Worm (Caenorhabditis elegans) whole organism, late embryonic: Measurements from ENCODE around the gene C05G5.2.

Experiments used
- F13H6.1 ChIP-seq: sonication (generic microtip); optimal IDR thresholded peaks from 2 replicates; lab custom pipeline; 2016; ENCODE audit warnings: missing genetic modification characterization, missing compliant biosample characterization
- ama-1 ChIP-seq: fragments of 150-350 bp; optimal IDR thresholded peaks from 2 replicates; lab custom pipeline; 2014
- ceh-14 ChIP-seq: sonication (generic microtip); optimal IDR thresholded peaks from 2 replicates; lab custom pipeline; 2016; ENCODE audit warnings: missing genotype, missing genetic modification characterization, missing compliant biosample characterization
- ceh-2 ChIP-seq: sonication (generic microtip); optimal IDR thresholded peaks from 2 replicates; lab custom pipeline; 2016; ENCODE audit warnings: missing genotype, missing genetic modification characterization, missing compliant biosample characterization
- hlh-30 ChIP-seq: sonication (generic microtip); optimal IDR thresholded peaks from 2 replicates; lab custom pipeline; 2017; ENCODE audit warnings: antibody characterized with exemption, missing genetic modification characterization, missing compliant biosample characterization; ENCODE audit not compliant: insufficient read depth
- hlh-8 ChIP-seq: sonication (generic microtip); optimal IDR thresholded peaks from 2 replicates; lab custom pipeline; 2016; ENCODE audit warnings: missing genotype, missing genetic modification characterization, missing compliant biosample characterization
- nhr-232 ChIP-seq: sonication (generic microtip); optimal IDR thresholded peaks from 2 replicates; lab custom pipeline; 2016; ENCODE audit warnings: missing genetic modification characterization, missing compliant biosample characterization
- pag-3 ChIP-seq: sonication (generic microtip); optimal IDR thresholded peaks from 2 replicates; lab custom pipeline; 2016; ENCODE audit warnings: missing compliant biosample characterization, missing genetic modification characterization, borderline replicate concordance
- pros-1 ChIP-seq: fragments of 150-350 bp; optimal IDR thresholded peaks from 2 replicates; lab custom pipeline; 2014; ENCODE audit warnings: missing biosample characterization, missing genetic modification reagents, missing genetic modification characterization
- sox-4 ChIP-seq: sonication (generic microtip); optimal IDR thresholded peaks from 2 replicates; lab custom pipeline; 2017; ENCODE audit warnings: mild to moderate bottlenecking, missing genetic modification characterization, inconsistent platforms, missing compliant biosample characterization
- ttx-3 ChIP-seq: sonication (generic microtip); optimal IDR thresholded peaks from 2 replicates; lab custom pipeline; 2016; ENCODE audit warnings: missing genetic modification reagents, missing genetic modification characterization, missing compliant biosample characterization
- unc-86 ChIP-seq: sonication (generic microtip); optimal IDR thresholded peaks from 2 replicates; lab custom pipeline; 2016; ENCODE audit warnings: missing genetic modification characterization, missing compliant biosample characterization
- zip-5 ChIP-seq: sonication (generic microtip); optimal IDR thresholded peaks from 2 replicates; lab custom pipeline; 2016; ENCODE audit warnings: missing genetic modification characterization, missing compliant biosample characterization

ce11 chrX:14773238-14773637 is 26.1 kb downstream of the C05G5.2 start, which contains the start of gene unc-3:
- TF ChIP-seq unc-86 (tag; lab: Kevin White, UChicago) (no peak), ttx-3 (tag; lab: Kevin White, UChicago) (no peak), ceh-14 (tag; lab: Kevin White, UChicago) (no peak), F13H6.1 (tag; lab: Kevin White, UChicago) (no peak), sox-4 (tag; lab: Kevin White, UChicago) (no peak), hlh-30 (tag; lab: Kevin White, UChicago) (no peak), hlh-8 (tag; lab: Kevin White, UChicago) (no peak), ama-1 (lab: Kevin White, UChicago) (no peak), ceh-2 (tag; lab: Kevin White, UChicago) (no peak), nhr-232 (tag; lab: Kevin White, UChicago) (no peak), pros-1 (tag; lab: Kevin White, UChicago) (no peak), zip-5 (tag; lab: Kevin White, UChicago) (no peak), pag-3 (tag; lab: Kevin White, UChicago) (no peak)
